Fruit fly (Drosophila melanogaster): ENCODE measurements around the gene CG32204.

Gene CG32204

DNA sequence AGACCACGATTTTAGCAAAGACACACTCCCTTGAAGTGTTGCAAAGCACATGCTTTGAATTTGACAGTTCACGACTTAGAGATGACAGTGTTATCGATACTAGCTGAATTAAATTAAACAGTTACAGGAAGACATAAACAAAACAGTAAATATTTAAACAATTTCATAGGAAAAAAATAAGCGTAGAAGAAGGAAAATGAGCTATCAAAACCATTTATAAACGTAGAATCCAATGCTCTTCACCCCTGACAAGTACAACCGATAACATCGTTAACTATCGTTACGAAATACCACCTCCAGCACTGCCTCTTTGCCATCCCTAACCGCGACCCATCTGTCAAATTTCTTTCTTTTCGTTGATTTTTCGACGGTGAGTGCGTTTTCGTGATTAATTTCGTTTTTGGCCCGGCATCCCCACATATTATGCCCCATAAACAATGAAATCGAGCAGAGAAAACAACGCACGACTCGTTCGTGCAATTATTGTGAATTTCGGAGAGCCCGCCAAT is 47.0 kb downstream of the CG32204 start, which contains the start of gene RpL26 (continued):
- TF ChIP-seq wek (GFP tag; optimal IDR thresholded peaks at IDR 0.05) (peak; percentile 15), tio (GFP tag; optimal IDR thresholded peaks at IDR 0.05) (no peak), Dad (GFP tag; optimal IDR thresholded peaks at IDR 0.05) (peak; percentile 72), Sox100B (GFP tag; optimal IDR thresholded peaks at IDR 0.05) (no peak), Chrac-16 (GFP tag; optimal IDR thresholded peaks at IDR 0.05) (peak; percentile 79), CG15011 (GFP tag; optimal IDR thresholded peaks at IDR 0.05) (peak; percentile 66), CG4424 (GFP tag; optimal IDR thresholded peaks at IDR 0.05) (peak; percentile 58), CHES-1-like (GFP tag; optimal IDR thresholded peaks at IDR 0.05) (peak; percentile 82), vnd (GFP tag; IDR thresholded peaks at IDR 0.05; ENCODE audit: partially characterized antibody) (peak; percentile 98), Bteb2 (GFP tag; optimal IDR thresholded peaks at IDR 0.05) (peak; percentile 72), HLH54F (GFP tag; optimal IDR thresholded peaks at IDR 0.05) (peak; percentile 86), Adf1 (GFP tag; IDR thresholded peaks at IDR 0.05) (peak; percentile 43), ranshi (GFP tag; IDR thresholded peaks at IDR 0.05) (0 out of 2 replicates have a peak, but pooled peaks have one; percentile 61), tgo (GFP tag; IDR thresholded peaks at IDR 0.05) (no peak; the same call in 2 of the 3 replicates), CG1529 (GFP tag; optimal IDR thresholded peaks at IDR 0.05) (no peak), CG2202 (tag; optimal IDR thresholded peaks at IDR 0.05) (peak; percentile 56), CG10543 (GFP tag; optimal IDR thresholded peaks at IDR 0.05) (peak; percentile 77), CG10147 (GFP tag; optimal IDR thresholded peaks at IDR 0.05) (peak; percentile 61), CG7786 (GFP tag; optimal IDR thresholded peaks at IDR 0.05) (peak; percentile 83), cg (GFP tag; optimal IDR thresholded peaks at IDR 0.05) (no peak), abd-A (tag; optimal IDR thresholded peaks at IDR 0.05) (no peak), CG17829 (tag; optimal IDR thresholded peaks at IDR 0.05) (peak; percentile 76), Abd-B (GFP tag; optimal IDR thresholded peaks at IDR 0.05) (peak; percentile 61), corto (GFP tag; optimal IDR thresholded peaks at IDR 0.05) (no peak), bcd (GFP tag; optimal IDR thresholded peaks at IDR 0.05) (peak; percentile 75), CG12391 (tag; optimal IDR thresholded peaks at IDR 0.05) (peak; percentile 83), Bgb (GFP tag; IDR thresholded peaks at IDR 0.05; ENCODE audit: partially characterized antibody) (peak; percentile 93), otp (GFP tag; IDR thresholded peaks at IDR 0.05) (0 out of 3 replicates have a peak, but pooled peaks have one; percentile 63), CG10267 (tag; optimal IDR thresholded peaks at IDR 0.05) (peak; percentile 93), Mes4 (GFP tag; optimal IDR thresholded peaks at IDR 0.05) (peak; percentile 96), CG8359 (GFP tag; optimal IDR thresholded peaks at IDR 0.05; ENCODE audit: borderline replicate concordance) (peak; percentile 24), jing (GFP tag; optimal IDR thresholded peaks at IDR 0.05) (no peak), CG14965 (GFP tag; optimal IDR thresholded peaks at IDR 0.05; ENCODE audit: borderline replicate concordance) (no peak), CG34224 (GFP tag; IDR thresholded peaks at IDR 0.05; ENCODE audit: partially characterized antibody) (peak; percentile 95), CG15601 (tag; optimal IDR thresholded peaks at IDR 0.05) (peak; percentile 77), fd3F (GFP tag; optimal IDR thresholded peaks at IDR 0.05) (peak; percentile 66), rib (GFP tag; IDR thresholded peaks at IDR 0.05) (no peak), CG2875 (GFP tag; optimal IDR thresholded peaks at IDR 0.05) (no peak), CG1603 (tag; optimal IDR thresholded peaks at IDR 0.05) (peak; percentile 28), NK7.1 (GFP tag; optimal IDR thresholded peaks at IDR 0.05) (peak; percentile 62), mld (GFP tag; IDR thresholded peaks at IDR 0.05; ENCODE audit: partially characterized antibody) (peak; percentile 90), D (optimal IDR thresholded peaks at IDR 0.05) (peak; percentile 52), D (GFP tag; optimal IDR thresholded peaks at IDR 0.05) (peak; percentile 17), nau (GFP tag; optimal IDR thresholded peaks at IDR 0.05) (peak; percentile 42), B-H1 (GFP tag; IDR thresholded peaks at IDR 0.05) (peak; percentile 57; the same call in 1 of the 3 replicates), CG6272 (GFP tag; IDR thresholded peaks at IDR 0.05) (peak; percentile 83), Spps (tag; optimal IDR thresholded peaks at IDR 0.05) (no peak), dati (GFP tag; IDR thresholded peaks at IDR 0.05) (no peak), lab (GFP tag; optimal IDR thresholded peaks at IDR 0.05) (no peak)

Measured in whole organism, embryonic.